Worm (Caenorhabditis elegans): ENCODE data around the gene abu-10.

DNA sequence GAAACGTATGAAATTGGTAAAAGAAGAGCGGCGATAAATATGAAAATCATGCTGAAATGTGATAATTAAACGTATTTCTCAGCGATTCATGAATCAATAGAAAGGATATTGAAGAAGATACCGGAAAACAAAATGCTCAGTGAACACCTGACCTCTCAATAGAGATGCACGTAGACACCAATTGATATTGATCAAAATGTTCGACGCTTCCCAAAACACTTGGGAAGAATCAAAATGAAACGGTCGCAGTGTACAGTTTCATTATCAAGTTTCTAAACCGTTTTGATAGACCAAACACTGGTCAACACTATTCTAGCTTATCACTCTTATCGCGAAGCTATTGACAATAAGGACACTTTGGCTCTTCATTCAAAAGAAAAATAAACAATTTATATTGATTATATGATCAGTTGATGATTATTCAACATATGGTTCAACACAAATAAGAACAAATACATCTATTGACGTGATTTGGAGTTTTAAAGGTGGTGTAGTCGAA lies 44.5 kb downstream of the abu-10 start, which contains the start of gene ttr-48:
- TF ChIP-seq flt-1 (GFP tag; IDR thresholded peaks at IDR 0.05) (no peak), ama-1 (optimal IDR thresholded peaks at IDR 0.05) (no peak), aly-1 (tag; optimal IDR thresholded peaks at IDR 0.05) (no peak), sea-1 (GFP tag; conservative IDR thresholded peaks at IDR 0.05) (no peak), hmbx-1 (tag; optimal IDR thresholded peaks at IDR 0.05) (no peak), tbx-37 (GFP tag; conservative IDR thresholded peaks at IDR 0.05) (no peak), hnd-1 (tag; optimal IDR thresholded peaks at IDR 0.05) (no peak), tbx-11 (GFP tag; IDR thresholded peaks at IDR 0.05) (no peak), ceh-13 (GFP tag; optimal IDR thresholded peaks at IDR 0.05) (no peak), F13C5.2 (tag; optimal IDR thresholded peaks at IDR 0.05) (no peak), ets-7 (tag; optimal IDR thresholded peaks at IDR 0.05) (no peak), pes-1 (GFP tag; IDR thresholded peaks at IDR 0.05) (no peak), B0310.2 (tag; optimal IDR thresholded peaks at IDR 0.05) (no peak)
